Fruit fly (Drosophila melanogaster) whole organism, embryonic: ENCODE results near the gene CG13376.

Experiments
- Aef1 ChIP-seq: fragments of 200-800 bp; sonication (Bioruptor generic); IDR thresholded peaks from 3 replicates; pipeline ENCODE4 v1.3.6; 2022; ENCODE audit warnings: missing biosample characterization, missing genetic modification characterization
- Antp ChIP-seq: fragments of 200-800 bp; sonication (Bioruptor generic); optimal IDR thresholded peaks from 3 replicates; lab custom pipeline; 2016; ENCODE audit warnings: missing biosample characterization, missing genetic modification characterization
- Atf-2 ChIP-seq: fragments of 200-800 bp; sonication (Bioruptor generic); optimal IDR thresholded peaks from 2 replicates; lab custom pipeline; 2016; ENCODE audit warnings: missing biosample characterization, missing genetic modification characterization
- Atf6 ChIP-seq: fragments of 200-800 bp; sonication (Bioruptor generic); IDR thresholded peaks from 2 replicates; pipeline ENCODE4 v1.3.6; 2022; ENCODE audit warnings: missing biosample characterization, missing genetic modification characterization
- BEAF-32 ChIP-seq: fragments of 200-800 bp; sonication (Bioruptor generic); optimal IDR thresholded peaks from 3 replicates; lab custom pipeline; 2017; ENCODE audit warnings: missing biosample characterization, missing genetic modification characterization, mild to moderate bottlenecking, moderate library complexity, missing genetic modification reagents
- CG10209 ChIP-seq: fragments of 200-800 bp; sonication (Bioruptor generic); optimal IDR thresholded peaks from 3 replicates; lab custom pipeline; 2017; ENCODE audit warnings: missing biosample characterization, mild to moderate bottlenecking, missing genetic modification characterization, missing genetic modification reagents
- CG10979 ChIP-seq: fragments of 200-800 bp; sonication (Bioruptor generic); optimal IDR thresholded peaks from 2 replicates; lab custom pipeline; 2018; ENCODE audit warnings: missing biosample characterization, mild to moderate bottlenecking, missing genetic modification characterization, moderate library complexity
- CG11695 ChIP-seq: fragments of 200-800 bp; sonication (Bioruptor generic); IDR thresholded peaks from 3 replicates; pipeline ENCODE4 v1.3.6; 2022; ENCODE audit warnings: missing biosample characterization, missing genetic modification characterization
- CG1233 ChIP-seq: fragments of 200-800 bp; sonication (Bioruptor generic); optimal IDR thresholded peaks from 4 replicates; lab custom pipeline; 2018; ENCODE audit warnings: missing biosample characterization, mild to moderate bottlenecking, missing genetic modification characterization
- CG16813 ChIP-seq: fragments of 200-800 bp; sonication (Bioruptor generic); IDR thresholded peaks from 3 replicates; pipeline ENCODE4 v1.3.6; 2022; ENCODE audit warnings: missing biosample characterization, missing genetic modification characterization; ENCODE audit not compliant: partially characterized antibody
- CG17385 ChIP-seq: fragments of 200-800 bp; sonication (Bioruptor generic); optimal IDR thresholded peaks from 3 replicates; lab custom pipeline; 2018; ENCODE audit warnings: missing biosample characterization, mild to moderate bottlenecking, missing genetic modification characterization
- CG17568 ChIP-seq: fragments of 200-800 bp; sonication (Bioruptor generic); optimal IDR thresholded peaks from 2 replicates; lab custom pipeline; 2018; ENCODE audit warnings: missing biosample characterization, mild to moderate bottlenecking, missing genetic modification characterization, moderate library complexity
- CG18262 ChIP-seq: fragments of 200-800 bp; optimal IDR thresholded peaks from 3 replicates; lab custom pipeline; 2019; ENCODE audit warnings: missing biosample characterization, mild to moderate bottlenecking, missing genetic modification characterization, moderate library complexity
- CG18599 ChIP-seq: fragments of 200-800 bp; sonication (Bioruptor generic); optimal IDR thresholded peaks from 3 replicates; lab custom pipeline; 2017; ENCODE audit warnings: missing biosample characterization, missing genetic modification characterization, mild to moderate bottlenecking, moderate library complexity, missing genetic modification reagents
- CG3281 ChIP-seq: fragments of 200-800 bp; sonication (Bioruptor generic); optimal IDR thresholded peaks from 3 replicates; lab custom pipeline; 2017; ENCODE audit warnings: missing biosample characterization, mild to moderate bottlenecking, missing genetic modification characterization
- CG33213 ChIP-seq: fragments of 200-800 bp; sonication (Bioruptor generic); optimal IDR thresholded peaks from 3 replicates; lab custom pipeline; 2016; ENCODE audit warnings: missing biosample characterization, missing genetic modification characterization
- CG4424 ChIP-seq: fragments of 200-800 bp; sonication (Bioruptor generic); optimal IDR thresholded peaks from 3 replicates; lab custom pipeline; 2016; ENCODE audit warnings: missing biosample characterization, missing genetic modification characterization
- CG4617 ChIP-seq: fragments of 200-800 bp; sonication (Bioruptor generic); optimal IDR thresholded peaks from 3 replicates; lab custom pipeline; 2016; ENCODE audit warnings: missing biosample characterization, missing genetic modification characterization, borderline replicate concordance
- CG4854 ChIP-seq: fragments of 200-800 bp; sonication (Bioruptor generic); optimal IDR thresholded peaks from 2 replicates; lab custom pipeline; 2016; ENCODE audit warnings: missing biosample characterization, missing genetic modification characterization, inconsistent platforms
- CG6791 ChIP-seq: fragments of 200-800 bp; sonication (Bioruptor generic); IDR thresholded peaks from 3 replicates; pipeline ENCODE4 v1.3.6; 2022; ENCODE audit warnings: missing biosample characterization, missing genetic modification characterization; ENCODE audit not compliant: partially characterized antibody
- CG6854 ChIP-seq: fragments of 200-800 bp; sonication (Bioruptor generic); optimal IDR thresholded peaks from 3 replicates; lab custom pipeline; 2017; ENCODE audit warnings: missing biosample characterization, mild to moderate bottlenecking, missing genetic modification characterization
- CG7987 ChIP-seq: fragments of 200-800 bp; sonication (Bioruptor generic); optimal IDR thresholded peaks from 2 replicates; lab custom pipeline; 2018; ENCODE audit warnings: missing biosample characterization, mild to moderate bottlenecking, missing genetic modification characterization, moderate library complexity
- CG8478 ChIP-seq: fragments of >200 bp; optimal IDR thresholded peaks from 2 replicates; lab custom pipeline; 2018
- CG9876 ChIP-seq: fragments of 200-800 bp; sonication (Bioruptor generic); optimal IDR thresholded peaks from 2 replicates; lab custom pipeline; 2016; ENCODE audit warnings: missing biosample characterization, missing genetic modification characterization
- CTCF ChIP-seq: fragments of 200-800 bp; sonication (Bioruptor generic); optimal IDR thresholded peaks from 2 replicates; lab custom pipeline; 2017; ENCODE audit warnings: missing biosample characterization, mild to moderate bottlenecking, missing genetic modification characterization, moderate library complexity
- Camta ChIP-seq: fragments of 200-800 bp; sonication (Bioruptor generic); optimal IDR thresholded peaks from 2 replicates; lab custom pipeline; 2016; ENCODE audit warnings: missing biosample characterization, missing genetic modification characterization
- Chrac-16 ChIP-seq: fragments of 200-800 bp; sonication (Bioruptor generic); optimal IDR thresholded peaks from 3 replicates; lab custom pipeline; 2016; ENCODE audit warnings: missing biosample characterization, missing genetic modification characterization
- Hmx ChIP-seq: fragments of 200-800 bp; sonication (Bioruptor generic); optimal IDR thresholded peaks from 2 replicates; lab custom pipeline; 2016; ENCODE audit warnings: missing biosample characterization, missing genetic modification characterization
- Lhr ChIP-seq: fragments of 200-800 bp; sonication (Bioruptor generic); optimal IDR thresholded peaks from 3 replicates; lab custom pipeline; 2017; ENCODE audit warnings: mild to moderate bottlenecking, missing biosample characterization, missing genetic modification reagents, missing genetic modification characterization
- Mad ChIP-seq: fragments of 200-800 bp; sonication (Bioruptor generic); optimal IDR thresholded peaks from 2 replicates; lab custom pipeline; 2016; ENCODE audit warnings: missing biosample characterization, missing genetic modification characterization
- Med ChIP-seq: fragments of 200-800 bp; sonication (Bioruptor generic); peaks from one replicate; lab custom pipeline; 2016; ENCODE audit warnings: missing biosample characterization, missing genetic modification characterization, mild to moderate bottlenecking, inconsistent platforms, moderate library complexity
- Sox102F ChIP-seq: fragments of 200-800 bp; sonication (Bioruptor generic); optimal IDR thresholded peaks from 2 replicates; lab custom pipeline; 2018; ENCODE audit warnings: missing biosample characterization, mild to moderate bottlenecking, missing genetic modification characterization, moderate library complexity
- Spps ChIP-seq: fragments of 200-800 bp; sonication (Bioruptor generic); optimal IDR thresholded peaks from 2 replicates; lab custom pipeline; 2018; ENCODE audit warnings: missing biosample characterization, mild to moderate bottlenecking, missing genetic modification characterization
- Ssrp ChIP-seq: fragments of 200-800 bp; sonication (Bioruptor generic); optimal IDR thresholded peaks from 2 replicates; lab custom pipeline; 2018; ENCODE audit warnings: missing biosample characterization, mild to moderate bottlenecking, missing genetic modification characterization, moderate library complexity
- Xbp1 ChIP-seq: fragments of 200-800 bp; sonication (Bioruptor generic); optimal IDR thresholded peaks from 3 replicates; lab custom pipeline; 2016; ENCODE audit warnings: missing biosample characterization, mild to moderate bottlenecking, missing genetic modification characterization
- abd-A ChIP-seq: fragments of 200-800 bp; sonication (Bioruptor generic); optimal IDR thresholded peaks from 3 replicates; lab custom pipeline; 2019; ENCODE audit warnings: missing biosample characterization, mild to moderate bottlenecking, missing genetic modification characterization, moderate library complexity
- aop ChIP-seq: fragments of 200-800 bp; sonication (Bioruptor generic); IDR thresholded peaks from 2 replicates; pipeline ENCODE4 v1.3.6; 2022; ENCODE audit warnings: missing biosample characterization, missing genetic modification characterization
- ato ChIP-seq: fragments of 200-800 bp; sonication (Bioruptor generic); IDR thresholded peaks from 2 replicates; pipeline ENCODE4 v1.3.6; 2022; ENCODE audit warnings: missing biosample characterization, missing genetic modification characterization; ENCODE audit not compliant: partially characterized antibody
- bbx ChIP-seq: fragments of 200-800 bp; sonication (Bioruptor generic); IDR thresholded peaks from 2 replicates; pipeline ENCODE4 v1.3.6; 2022; ENCODE audit warnings: missing biosample characterization, missing genetic modification characterization; ENCODE audit not compliant: partially characterized antibody
- da ChIP-seq: fragments of 200-800 bp; sonication (Bioruptor generic); optimal IDR thresholded peaks from 2 replicates; lab custom pipeline; 2016; ENCODE audit warnings: missing biosample characterization, missing genetic modification characterization
- dpn ChIP-seq, 2 experiments: fragments of 200-800 bp; sonication (Bioruptor generic); optimal IDR thresholded peaks; 3 replicates each; lab custom pipeline; 2016; ENCODE audit warnings: missing biosample characterization in 2 of 2, missing genetic modification characterization in 2 of 2
- gt ChIP-seq: fragments of 200-800 bp; sonication (Bioruptor generic); IDR thresholded peaks from 2 replicates; pipeline ENCODE4 v1.3.6; 2022; ENCODE audit warnings: missing biosample characterization, missing genetic modification characterization
- jumu ChIP-seq: fragments of 200-800 bp; sonication (Bioruptor generic); optimal IDR thresholded peaks from 3 replicates; lab custom pipeline; 2016; ENCODE audit warnings: missing biosample characterization, missing genetic modification characterization
- lab ChIP-seq: fragments of 200-800 bp; sonication (Bioruptor generic); optimal IDR thresholded peaks from 3 replicates; lab custom pipeline; 2017; ENCODE audit warnings: missing biosample characterization, missing genetic modification characterization, mild to moderate bottlenecking, moderate library complexity, missing genetic modification reagents
- odd ChIP-seq: fragments of 200-800 bp; sonication (Bioruptor generic); optimal IDR thresholded peaks from 2 replicates; lab custom pipeline; 2017; ENCODE audit warnings: missing biosample characterization, mild to moderate bottlenecking, missing genetic modification characterization
- run ChIP-seq: fragments of 200-800 bp; sonication (Bioruptor generic); optimal IDR thresholded peaks from 3 replicates; lab custom pipeline; 2018; ENCODE audit warnings: missing biosample characterization, mild to moderate bottlenecking, missing genetic modification characterization
- schlank ChIP-seq: fragments of 200-800 bp; sonication (Bioruptor generic); optimal IDR thresholded peaks from 2 replicates; lab custom pipeline; 2018; ENCODE audit warnings: missing biosample characterization, mild to moderate bottlenecking, missing genetic modification characterization
- scrt ChIP-seq: fragments of 200-800 bp; sonication (Bioruptor generic); optimal IDR thresholded peaks from 2 replicates; lab custom pipeline; 2018; ENCODE audit warnings: missing biosample characterization, mild to moderate bottlenecking, missing genetic modification characterization, moderate library complexity
- sens ChIP-seq: fragments of 200-800 bp; sonication (Bioruptor generic); peaks from one replicate; lab custom pipeline; 2016; ENCODE audit warnings: missing biosample characterization, missing genetic modification characterization
- seq ChIP-seq: fragments of 200-800 bp; sonication (Bioruptor generic); IDR thresholded peaks from 2 replicates; pipeline ENCODE4 v1.3.6; 2022; ENCODE audit warnings: missing biosample characterization, missing genetic modification characterization
- slou ChIP-seq: fragments of 200-800 bp; sonication (Bioruptor generic); optimal IDR thresholded peaks from 3 replicates; lab custom pipeline; 2016; ENCODE audit warnings: missing biosample characterization, missing genetic modification characterization
- stc ChIP-seq: fragments of 200-800 bp; sonication (Bioruptor generic); IDR thresholded peaks from 2 replicates; pipeline ENCODE4 v1.3.6; 2022; ENCODE audit warnings: missing biosample characterization, missing genetic modification characterization

CG13376 gene

dm6 chrX:311328-311727, 44.5 kb upstream of the CG13376 start (continued):
- peak; percentile 17 for TF ChIP-seq CG17568 (GFP tag; lab: Kevin White, UChicago)
- TF ChIP-seq Spps (tag; lab: Kevin White, UChicago) = no peak
- TF ChIP-seq dpn (GFP tag; optimal IDR thresholded peaks at IDR 0.05; lab: Kevin White, UChicago) = no peak
- TF ChIP-seq CG10979 (tag; lab: Kevin White, UChicago) = no peak
- no peak for TF ChIP-seq CG4854 (GFP tag; lab: Kevin White, UChicago)
- no peak for TF ChIP-seq aop (GFP tag; lab: Robert Waterston, UW)
- TF ChIP-seq CG6791 (GFP tag; lab: Robert Waterston, UW) = no peak
- TF ChIP-seq Antp (GFP tag; lab: Kevin White, UChicago) = no peak
- no peak for TF ChIP-seq Mad
- no peak for TF ChIP-seq schlank
- TF ChIP-seq CG18262 (tag; lab: Kevin White, UChicago) = no peak
- no peak for TF ChIP-seq CG33213 (GFP tag; lab: Kevin White, UChicago)
- no peak for TF ChIP-seq CG4424 (GFP tag; lab: Kevin White, UChicago)
- no peak for TF ChIP-seq Camta (GFP tag; lab: Kevin White, UChicago)
- TF ChIP-seq stc (GFP tag; lab: Robert Waterston, UW) = no peak
- no peak for TF ChIP-seq CG7987 (GFP tag; lab: Kevin White, UChicago)
- no peak for TF ChIP-seq run (tag; lab: Kevin White, UChicago)
- no peak for TF ChIP-seq CG17385 (GFP tag; lab: Kevin White, UChicago)
- TF ChIP-seq CG1233 (GFP tag; lab: Kevin White, UChicago) = no peak
- no peak for TF ChIP-seq Lhr (GFP tag; lab: Kevin White, UChicago)
- no peak for TF ChIP-seq slou
- no peak for TF ChIP-seq jumu (GFP tag; lab: Kevin White, UChicago)
- peak; percentile 61 for TF ChIP-seq lab (GFP tag; lab: Kevin White, UChicago)
- TF ChIP-seq scrt (GFP tag; lab: Kevin White, UChicago) = no peak
- TF ChIP-seq Atf-2 (GFP tag; lab: Kevin White, UChicago) = no peak
- no peak for TF ChIP-seq Hmx
- TF ChIP-seq Med = no peak
- TF ChIP-seq Xbp1 (GFP tag; lab: Kevin White, UChicago) = no peak
- TF ChIP-seq CG3281 (GFP tag; lab: Kevin White, UChicago) = peak; percentile 9
- TF ChIP-seq CG18599 = peak; percentile 50
- no peak for TF ChIP-seq CG8478 (lab: Kevin White, UChicago)
- TF ChIP-seq bbx (GFP tag; lab: Robert Waterston, UW) = no peak
- TF ChIP-seq seq (GFP tag; lab: Robert Waterston, UW) = no peak
- TF ChIP-seq CG4617 = no peak
- TF ChIP-seq Ssrp (tag; lab: Kevin White, UChicago) = no peak
- no peak for TF ChIP-seq gt
- TF ChIP-seq Aef1 = no peak
- no peak for TF ChIP-seq CTCF
- TF ChIP-seq Chrac-16 (GFP tag; lab: Kevin White, UChicago) = no peak
- TF ChIP-seq da (GFP tag; lab: Kevin White, UChicago) = no peak
- no peak for TF ChIP-seq CG9876 (GFP tag; lab: Kevin White, UChicago)
- TF ChIP-seq CG11695 = no peak
- TF ChIP-seq ato (GFP tag; lab: Robert Waterston, UW) = no peak
- no peak for TF ChIP-seq Sox102F
- TF ChIP-seq Atf6 (GFP tag; lab: Robert Waterston, UW) = peak; percentile 47; the same call in 1 of the 2 replicates
- TF ChIP-seq sens (GFP tag; lab: Kevin White, UChicago) = peak; percentile 69
- TF ChIP-seq abd-A (tag; lab: Kevin White, UChicago) = no peak
- TF ChIP-seq CG6854 (GFP tag; lab: Kevin White, UChicago) = no peak
- TF ChIP-seq CG16813 (GFP tag; lab: Robert Waterston, UW) = no peak
- no peak for TF ChIP-seq odd (GFP tag; lab: Kevin White, UChicago)
- no peak for TF ChIP-seq BEAF-32
- peak; percentile 5 for TF ChIP-seq CG10209 (GFP tag; lab: Kevin White, UChicago)
